Worm (Caenorhabditis elegans) whole organism, L1 larva: ENCODE measurements around the gene Y110A2AR.1.
A peak's percentile ranks its signal among the peaks of the same experiment; 100 is the strongest.

Source experiments
- hpl-2 ChIP-seq: fragments of 150-350 bp; optimal IDR thresholded peaks from 2 replicates; lab custom pipeline; 2014; ENCODE audit warnings: missing biosample characterization, missing genetic modification reagents, missing genetic modification characterization
- isw-1 ChIP-seq: fragments of 200-800 bp; sonication (Bioruptor generic); IDR thresholded peaks from 2 replicates; pipeline ENCODE4 v1.3.6; 2022; ENCODE audit warnings: missing genetic modification characterization, missing compliant biosample characterization
- lir-3 ChIP-seq: sonication (generic microtip); optimal IDR thresholded peaks from 2 replicates; lab custom pipeline; 2016; ENCODE audit warnings: mild to moderate bottlenecking, missing genetic modification characterization, moderate library complexity, missing compliant biosample characterization; ENCODE audit not compliant: poor library complexity
- lsy-2 ChIP-seq, 2 experiments: fragments of 150-350 bp; optimal IDR thresholded peaks; 2 replicates each; lab custom pipeline; 2014; ENCODE audit warnings: missing biosample characterization in 2 of 2, missing genetic modification characterization in 2 of 2
- nhr-12 ChIP-seq: sonication (generic microtip); optimal IDR thresholded peaks from 2 replicates; lab custom pipeline; 2017; ENCODE audit warnings: missing biosample characterization, missing genetic modification characterization
- pag-3 ChIP-seq: sonication (generic microtip); optimal IDR thresholded peaks from 2 replicates; lab custom pipeline; 2017; ENCODE audit warnings: missing genetic modification characterization, mild to moderate bottlenecking, missing compliant biosample characterization, antibody characterized with exemption, borderline replicate concordance; ENCODE audit not compliant: insufficient read depth

DNA sequence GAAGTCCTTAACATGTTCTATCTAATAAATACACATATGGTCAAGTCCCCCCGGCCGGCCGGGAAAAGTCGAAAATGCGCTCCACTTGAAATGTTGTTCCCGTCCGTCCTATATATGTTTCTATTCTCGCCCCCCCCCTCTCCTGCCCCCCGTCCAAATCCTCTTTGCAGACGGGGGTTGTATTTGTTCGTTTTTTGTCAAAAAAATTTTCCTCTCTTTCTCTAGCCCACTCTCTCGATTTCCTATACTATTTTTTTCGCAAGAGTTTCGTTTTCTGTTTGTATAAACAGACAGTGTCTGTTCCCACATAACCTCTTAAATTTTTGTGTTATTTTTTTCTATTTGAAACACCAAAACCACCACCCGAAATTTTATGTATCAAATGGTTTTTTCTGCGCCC lies 47.6 kb downstream of the Y110A2AR.1 start:
- no peak for TF ChIP-seq isw-1 (GFP tag; lab: Robert Waterston, UW)
- no peak for TF ChIP-seq pag-3 (tag; lab: Kevin White, UChicago)
- TF ChIP-seq nhr-12 (tag; lab: Kevin White, UChicago), result no peak
- TF ChIP-seq lsy-2 (tag; optimal IDR thresholded peaks at IDR 0.05; lab: Kevin White, UChicago), result peak; percentile 8 to 20
- TF ChIP-seq lir-3 (tag; lab: Kevin White, UChicago), result no peak
- TF ChIP-seq hpl-2 (GFP tag; lab: Kevin White, UChicago), result no peak
